Worm (Caenorhabditis elegans): ENCODE results near the gene Y71H2AL.4.
"Not testable (repeated sequence)": the region's sequence is repeated elsewhere in the genome, so short reads cannot be mapped to it uniquely, and the experiment has no call there.

Gene Y71H2AL.4

ce11 chrIII:2699363-2699762 lies 13.2 kb downstream of the Y71H2AL.4 start, which contains the start of gene cox-6B:
TSS of gene cox-6B (plus strand) at chrIII:2699663.
- TF ChIP-seq nhr-28, ceh-9, lin-39 (tag; optimal IDR thresholded peaks at IDR 0.05): not testable (repeated sequence)

ce11 chrIII:2700637-2701036 lies 14.4 kb downstream of the Y71H2AL.4 start, which contains the start of gene set-27:
TSS of gene set-27 (plus strand) at chrIII:2700937.
- no peak for TF ChIP-seq ceh-82 (tag; optimal IDR thresholded peaks at IDR 0.05)
- no peak for TF ChIP-seq skn-1 (tag; optimal IDR thresholded peaks at IDR 0.05)
- no peak for TF ChIP-seq lin-39 (tag; optimal IDR thresholded peaks at IDR 0.05)
- no peak for TF ChIP-seq nhr-28 (tag; optimal IDR thresholded peaks at IDR 0.05)
- TF ChIP-seq unc-39 (tag; optimal IDR thresholded peaks at IDR 0.05) = no peak
- TF ChIP-seq nhr-237 (tag; optimal IDR thresholded peaks at IDR 0.05) = no peak
- no peak for TF ChIP-seq ama-1 (optimal IDR thresholded peaks at IDR 0.05)
- TF ChIP-seq ZK546.5 (tag; optimal IDR thresholded peaks at IDR 0.05) = no peak
- no peak for TF ChIP-seq tbx-2 (tag; optimal IDR thresholded peaks at IDR 0.05)
- no peak for TF ChIP-seq elt-3 (tag; optimal IDR thresholded peaks at IDR 0.05)
- no peak for TF ChIP-seq hmg-11 (tag; optimal IDR thresholded peaks at IDR 0.05)
- TF ChIP-seq fos-1 (tag; optimal IDR thresholded peaks at IDR 0.05) = no peak
- TF ChIP-seq daf-12 (tag; optimal IDR thresholded peaks at IDR 0.05) = no peak
- TF ChIP-seq fkh-10 (GFP tag; optimal IDR thresholded peaks at IDR 0.05) = no peak
- TF ChIP-seq R02D3.7 (tag; optimal IDR thresholded peaks at IDR 0.05) = no peak
- TF ChIP-seq mml-1 (tag; optimal IDR thresholded peaks at IDR 0.05) = no peak
- TF ChIP-seq lin-15B (tag; optimal IDR thresholded peaks at IDR 0.05) = no peak

- no peak for TF ChIP-seq pqm-1 (tag; optimal IDR thresholded peaks at IDR 0.05)
These were observed 24.0 kb downstream of the Y71H2AL.4 start for ce11 chrIII:2710211-2710610.

ce11 chrIII:2711527-2711926 lies 25.3 kb downstream of the Y71H2AL.4 start:
- TF ChIP-seq nhr-25 (tag; optimal IDR thresholded peaks at IDR 0.05) (no peak), nfya-1 (tag; optimal IDR thresholded peaks at IDR 0.05; ENCODE audit: insufficient read depth) (peak; percentile 12), fkh-2 (tag; optimal IDR thresholded peaks at IDR 0.05) (no peak), tbx-2 (tag; optimal IDR thresholded peaks at IDR 0.05) (no peak), eor-1 (tag; optimal IDR thresholded peaks at IDR 0.05) (no peak), hmg-11 (tag; optimal IDR thresholded peaks at IDR 0.05) (peak; percentile 10), unc-39 (tag; optimal IDR thresholded peaks at IDR 0.05) (no peak), ztf-11 (tag; optimal IDR thresholded peaks at IDR 0.05) (no peak), snpc-4 (tag; optimal IDR thresholded peaks at IDR 0.05) (no peak), ceh-28 (tag; optimal IDR thresholded peaks at IDR 0.05) (no peak), pqm-1 (tag; optimal IDR thresholded peaks at IDR 0.05) (no peak), lin-39 (tag; optimal IDR thresholded peaks at IDR 0.05) (no peak), lin-15B (tag; optimal IDR thresholded peaks at IDR 0.05) (no peak), fos-1 (tag; optimal IDR thresholded peaks at IDR 0.05) (no peak)

- TF ChIP-seq hmg-11 (tag; optimal IDR thresholded peaks at IDR 0.05) (peak; percentile 21), daf-12 (tag; optimal IDR thresholded peaks at IDR 0.05) (no peak), nhr-11 (tag; optimal IDR thresholded peaks at IDR 0.05) (no peak)
These were observed 30.3 kb downstream of the Y71H2AL.4 start, which contains the start of gene tmem-132 for ce11 chrIII:2716514-2716913. TSS of gene tmem-132 (minus strand) at chrIII:2716614.

ce11 chrIII:2724992-2725220 lies 38.7 kb downstream of the Y71H2AL.4 start, which contains the start of gene Y71H2AM.11:
TSS of gene Y71H2AM.11 (minus strand) at chrIII:2725092.
- TF ChIP-seq nhr-25 (tag; optimal IDR thresholded peaks at IDR 0.05) = no peak
- no peak for TF ChIP-seq egl-27 (tag; optimal IDR thresholded peaks at IDR 0.05)
- no peak for TF ChIP-seq pqm-1 (tag; optimal IDR thresholded peaks at IDR 0.05)
- TF ChIP-seq daf-12 (tag; optimal IDR thresholded peaks at IDR 0.05) = no peak
- no peak for TF ChIP-seq eor-1 (tag; optimal IDR thresholded peaks at IDR 0.05)
- no peak for TF ChIP-seq nhr-67 (tag; optimal IDR thresholded peaks at IDR 0.05)
- TF ChIP-seq ceh-9 (tag; optimal IDR thresholded peaks at IDR 0.05) = no peak
- TF ChIP-seq fkh-10 (GFP tag; optimal IDR thresholded peaks at IDR 0.05) = no peak
- no peak for TF ChIP-seq jun-1 (tag; optimal IDR thresholded peaks at IDR 0.05)
- no peak for TF ChIP-seq mdl-1 (tag; optimal IDR thresholded peaks at IDR 0.05)
- TF ChIP-seq ama-1 (optimal IDR thresholded peaks at IDR 0.05) = no peak
- no peak for TF ChIP-seq nhr-23 (tag; optimal IDR thresholded peaks at IDR 0.05)
- TF ChIP-seq nhr-43 (tag; optimal IDR thresholded peaks at IDR 0.05; ENCODE audit: poor library complexity, severe bottlenecking) = no peak
- TF ChIP-seq aly-2 (tag; optimal IDR thresholded peaks at IDR 0.05) = no peak
- no peak for TF ChIP-seq hmg-11 (tag; optimal IDR thresholded peaks at IDR 0.05)
- no peak for TF ChIP-seq snpc-4 (tag; optimal IDR thresholded peaks at IDR 0.05)
- TF ChIP-seq mml-1 (tag; optimal IDR thresholded peaks at IDR 0.05) = no peak
- TF ChIP-seq ZK546.5 (tag; optimal IDR thresholded peaks at IDR 0.05) = no peak
- TF ChIP-seq R02D3.7 (tag; optimal IDR thresholded peaks at IDR 0.05) = no peak
- TF ChIP-seq pha-4 (tag; optimal IDR thresholded peaks at IDR 0.05) = no peak

Measured in whole organism, L3 larva.